Worm (Caenorhabditis elegans) whole organism, L4/young adult: ENCODE data around the gene F47B10.9.

Source experiments
- W03F9.2 ChIP-seq: fragments of 150-350 bp; optimal IDR thresholded peaks from 2 replicates; lab custom pipeline; 2014; ENCODE audit warnings: missing biosample characterization, missing genetic modification characterization
- dao-5 ChIP-seq: sonication (generic microtip); optimal IDR thresholded peaks from 2 replicates; lab custom pipeline; 2016; ENCODE audit warnings: missing genotype, missing genetic modification characterization, moderate library complexity, missing compliant biosample characterization
- him-1 ChIP-seq: sonication (generic microtip); optimal IDR thresholded peaks from 2 replicates; lab custom pipeline; 2016; ENCODE audit warnings: missing genotype, missing genetic modification reagents, missing genetic modification characterization, missing compliant biosample characterization

F47B10.9 gene

ce11 chrX:10896498-10896897 lies 17.4 kb downstream of the F47B10.9 start, which contains the start of gene haly-1:
TSS of gene haly-1 (minus strand) at chrX:10896598.
- TF ChIP-seq dao-5 (tag; lab: Kevin White, UChicago) = no peak
- TF ChIP-seq W03F9.2 (tag; lab: Kevin White, UChicago) = no peak

ce11 chrX:10891890-10892289 lies 22.0 kb downstream of the F47B10.9 start, which contains the start of gene F47B10.3:
TSS of gene F47B10.3 (plus strand) at chrX:10892190.
- TF ChIP-seq W03F9.2 (tag; lab: Kevin White, UChicago) (no peak), him-1 (tag; lab: Kevin White, UChicago) (no peak), dao-5 (tag; lab: Kevin White, UChicago) (no peak)

ce11 chrX:10890965-10891364 lies 22.9 kb downstream of the F47B10.9 start, which contains the start of gene F47B10.4:
TSS of gene F47B10.4 (plus strand) at chrX:10891265.
- TF ChIP-seq W03F9.2 (tag; lab: Kevin White, UChicago) (no peak), him-1 (tag; lab: Kevin White, UChicago) (no peak), dao-5 (tag; lab: Kevin White, UChicago) (no peak)

ce11 chrX:10890456-10890855 lies 23.4 kb downstream of the F47B10.9 start, which contains the start of gene F47B10.5:
TSS of gene F47B10.5 (minus strand) at chrX:10890556.
- no peak for TF ChIP-seq W03F9.2 (tag; lab: Kevin White, UChicago)
- no peak for TF ChIP-seq dao-5 (tag; lab: Kevin White, UChicago)
- TF ChIP-seq him-1 (tag; lab: Kevin White, UChicago) = no peak

ce11 chrX:10888201-10888600 lies 25.7 kb downstream of the F47B10.9 start, which contains the start of gene F47B10.6:
TSS of gene F47B10.6 (plus strand) at chrX:10888501.
- no peak for TF ChIP-seq dao-5 (tag; lab: Kevin White, UChicago)
- TF ChIP-seq W03F9.2 (tag; lab: Kevin White, UChicago) = no peak
- no peak for TF ChIP-seq him-1 (tag; lab: Kevin White, UChicago)

ce11 chrX:10885872-10886271 lies 28.0 kb downstream of the F47B10.9 start, which contains the start of gene T21E8.5:
TSS of gene T21E8.5 (plus strand) at chrX:10886172.
- TF ChIP-seq him-1 (tag; lab: Kevin White, UChicago) = no peak
- TF ChIP-seq dao-5 (tag; lab: Kevin White, UChicago) = no peak
- TF ChIP-seq W03F9.2 (tag; lab: Kevin White, UChicago) = no peak

- TF ChIP-seq him-1 (tag; lab: Kevin White, UChicago) (no peak), dao-5 (tag; lab: Kevin White, UChicago) (no peak), W03F9.2 (tag; lab: Kevin White, UChicago) (no peak)
These were observed 30.7 kb downstream of the F47B10.9 start, which contains the start of gene T21E8.7 for ce11 chrX:10883203-10883602. TSS of gene T21E8.7 (plus strand) at chrX:10883503.

ce11 chrX:10881984-10882383 lies 31.9 kb downstream of the F47B10.9 start, which contains the start of gene T21E8.6:
TSS of gene T21E8.6 (plus strand) at chrX:10882284.
- no peak for TF ChIP-seq W03F9.2 (tag; lab: Kevin White, UChicago)
- no peak for TF ChIP-seq him-1 (tag; lab: Kevin White, UChicago)
- TF ChIP-seq dao-5 (tag; lab: Kevin White, UChicago) = no peak

- TF ChIP-seq dao-5 (tag; lab: Kevin White, UChicago) = no peak
- TF ChIP-seq him-1 (tag; lab: Kevin White, UChicago) = no peak
- TF ChIP-seq W03F9.2 (tag; lab: Kevin White, UChicago) = no peak
These were observed 33.4 kb downstream of the F47B10.9 start, which contains the start of gene T21E8.4 for ce11 chrX:10880509-10880908. TSS of gene T21E8.4 (plus strand) at chrX:10880809.

ce11 chrX:10877138-10877743 lies 36.6 kb downstream of the F47B10.9 start, which contains the start of gene pgp-6:
TSS of gene pgp-6 (minus strand) at chrX:10877425.
- TF ChIP-seq W03F9.2 (tag; lab: Kevin White, UChicago) (no peak), dao-5 (tag; lab: Kevin White, UChicago) (no peak), him-1 (tag; lab: Kevin White, UChicago) (no peak)

- TF ChIP-seq dao-5 (tag; lab: Kevin White, UChicago) (no peak), him-1 (tag; lab: Kevin White, UChicago) (no peak), W03F9.2 (tag; lab: Kevin White, UChicago) (no peak)
These were observed 43.7 kb downstream of the F47B10.9 start, which contains the start of gene pgp-7 for ce11 chrX:10870137-10870536. TSS of gene pgp-7 (minus strand) at chrX:10870237.

ce11 chrX:10864322-10864721 lies 49.6 kb downstream of the F47B10.9 start, which contains the start of gene pgp-8:
TSS of gene pgp-8 (minus strand) at chrX:10864422.
- TF ChIP-seq him-1 (tag; lab: Kevin White, UChicago) (no peak), dao-5 (tag; lab: Kevin White, UChicago) (no peak), W03F9.2 (tag; lab: Kevin White, UChicago) (no peak)

ce11 chrX:10862582-10862981 lies 51.3 kb downstream of the F47B10.9 start:
- TF ChIP-seq dao-5 (tag; lab: Kevin White, UChicago) = no peak
- TF ChIP-seq him-1 (tag; lab: Kevin White, UChicago) = no peak
- no peak for TF ChIP-seq W03F9.2 (tag; lab: Kevin White, UChicago)
